Fruit fly (Drosophila melanogaster) whole organism, embryonic: ENCODE data around the gene Vha16-5.
A peak's percentile ranks its signal among the peaks of the same experiment; 100 is the strongest.

Experiments
- Bteb2 ChIP-seq: fragments of 200-800 bp; sonication (Bioruptor generic); optimal IDR thresholded peaks from 2 replicates; lab custom pipeline; 2016; ENCODE audit warnings: missing biosample characterization, missing genetic modification characterization
- C15 ChIP-seq: fragments of 200-800 bp; sonication (Bioruptor generic); IDR thresholded peaks from 3 replicates; pipeline ENCODE4 v1.3.6; 2022; ENCODE audit warnings: missing biosample characterization, missing genetic modification characterization
- CG10654 ChIP-seq: fragments of 200-800 bp; sonication (Bioruptor generic); optimal IDR thresholded peaks from 2 replicates; lab custom pipeline; 2016; ENCODE audit warnings: missing biosample characterization, missing genetic modification characterization
- CG10959 ChIP-seq: fragments of 200-800 bp; sonication (Bioruptor generic); IDR thresholded peaks from 2 replicates; pipeline ENCODE4 v1.3.6; 2022; ENCODE audit warnings: missing biosample characterization, missing genetic modification characterization
- CG11504 ChIP-seq: fragments of 200-800 bp; sonication (Bioruptor generic); optimal IDR thresholded peaks from 3 replicates; lab custom pipeline; 2019; ENCODE audit warnings: missing biosample characterization, mild to moderate bottlenecking, missing genetic modification characterization, moderate library complexity
- CG12219 ChIP-seq: fragments of 200-800 bp; sonication (Bioruptor generic); optimal IDR thresholded peaks from 3 replicates; lab custom pipeline; 2018; ENCODE audit warnings: missing biosample characterization, mild to moderate bottlenecking, missing genetic modification characterization
- CG13624 ChIP-seq: fragments of 200-800 bp; sonication (Bioruptor generic); optimal IDR thresholded peaks from 2 replicates; lab custom pipeline; 2016; ENCODE audit warnings: missing biosample characterization, missing genetic modification characterization
- CG15601 ChIP-seq: fragments of 200-800 bp; sonication (Bioruptor generic); optimal IDR thresholded peaks from 3 replicates; lab custom pipeline; 2019; ENCODE audit warnings: missing biosample characterization, mild to moderate bottlenecking, missing genetic modification characterization, moderate library complexity
- CG1603 ChIP-seq: fragments of 200-800 bp; sonication (Bioruptor generic); optimal IDR thresholded peaks from 2 replicates; lab custom pipeline; 2019; ENCODE audit warnings: missing biosample characterization, mild to moderate bottlenecking, missing genetic modification characterization, moderate library complexity
- CG16813 ChIP-seq: fragments of 200-800 bp; sonication (Bioruptor generic); IDR thresholded peaks from 3 replicates; pipeline ENCODE4 v1.3.6; 2022; ENCODE audit warnings: missing biosample characterization, missing genetic modification characterization; ENCODE audit not compliant: partially characterized antibody
- CG17328 ChIP-seq: fragments of 200-800 bp; sonication (Bioruptor generic); IDR thresholded peaks from 2 replicates; pipeline ENCODE4 v1.3.6; 2022; ENCODE audit warnings: missing biosample characterization, missing genetic modification characterization
- CG3065 ChIP-seq: fragments of 200-800 bp; sonication (Bioruptor generic); optimal IDR thresholded peaks from 2 replicates; lab custom pipeline; 2016; ENCODE audit warnings: missing biosample characterization, missing genetic modification characterization
- CG31224 ChIP-seq: fragments of 200-800 bp; sonication (Bioruptor generic); IDR thresholded peaks from 2 replicates; pipeline ENCODE4 v1.3.6; 2022; ENCODE audit warnings: missing biosample characterization, missing genetic modification characterization
- CG33213 ChIP-seq: fragments of 200-800 bp; sonication (Bioruptor generic); optimal IDR thresholded peaks from 3 replicates; lab custom pipeline; 2016; ENCODE audit warnings: missing biosample characterization, missing genetic modification characterization
- CG4424 ChIP-seq: fragments of 200-800 bp; sonication (Bioruptor generic); optimal IDR thresholded peaks from 3 replicates; lab custom pipeline; 2016; ENCODE audit warnings: missing biosample characterization, missing genetic modification characterization
- CG4730 ChIP-seq: fragments of 200-800 bp; sonication (Bioruptor generic); IDR thresholded peaks from 2 replicates; pipeline ENCODE4 v1.3.6; 2022; ENCODE audit warnings: missing biosample characterization, missing genetic modification characterization
- CG5245 ChIP-seq: fragments of 200-800 bp; sonication (Bioruptor generic); optimal IDR thresholded peaks from 3 replicates; lab custom pipeline; 2016; ENCODE audit warnings: missing biosample characterization, missing genetic modification characterization
- CG7987 ChIP-seq: fragments of 200-800 bp; sonication (Bioruptor generic); optimal IDR thresholded peaks from 2 replicates; lab custom pipeline; 2018; ENCODE audit warnings: missing biosample characterization, mild to moderate bottlenecking, missing genetic modification characterization, moderate library complexity
- CG8359 ChIP-seq: fragments of 200-800 bp; sonication (Bioruptor generic); optimal IDR thresholded peaks from 2 replicates; lab custom pipeline; 2017; ENCODE audit warnings: missing biosample characterization, mild to moderate bottlenecking, missing genetic modification characterization, borderline replicate concordance
- CG9437 ChIP-seq: fragments of 200-800 bp; sonication (Bioruptor generic); optimal IDR thresholded peaks from 2 replicates; lab custom pipeline; 2018; ENCODE audit warnings: missing biosample characterization, mild to moderate bottlenecking, missing genetic modification characterization
- Camta ChIP-seq: fragments of 200-800 bp; sonication (Bioruptor generic); optimal IDR thresholded peaks from 2 replicates; lab custom pipeline; 2016; ENCODE audit warnings: missing biosample characterization, missing genetic modification characterization
- E2f1 ChIP-seq: fragments of 200-800 bp; sonication (Bioruptor generic); IDR thresholded peaks from 2 replicates; pipeline ENCODE4 v1.3.6; 2022; ENCODE audit warnings: missing biosample characterization, missing genetic modification characterization
- Elba2 ChIP-seq: fragments of 200-800 bp; sonication (Bioruptor generic); optimal IDR thresholded peaks from 3 replicates; lab custom pipeline; 2016; ENCODE audit warnings: missing biosample characterization, missing genetic modification characterization
- Ets97D ChIP-seq: fragments of 200-800 bp; sonication (Bioruptor generic); optimal IDR thresholded peaks from 3 replicates; lab custom pipeline; 2016; ENCODE audit warnings: missing biosample characterization, missing genetic modification characterization
- HLH3B ChIP-seq: fragments of 200-800 bp; sonication (Bioruptor generic); IDR thresholded peaks from 2 replicates; pipeline ENCODE4 v1.3.6; 2022; ENCODE audit warnings: missing biosample characterization, missing genetic modification characterization
- HLH4C ChIP-seq: fragments of 200-800 bp; sonication (Bioruptor generic); IDR thresholded peaks from 3 replicates; pipeline ENCODE4 v1.3.6; 2022; ENCODE audit warnings: missing biosample characterization, missing genetic modification characterization; ENCODE audit not compliant: partially characterized antibody
- HLH54F ChIP-seq: fragments of 200-800 bp; sonication (Bioruptor generic); optimal IDR thresholded peaks from 3 replicates; lab custom pipeline; 2016; ENCODE audit warnings: missing biosample characterization, missing genetic modification characterization
- NC2β ChIP-seq: fragments of 200-800 bp; sonication (Bioruptor generic); optimal IDR thresholded peaks from 2 replicates; lab custom pipeline; 2016; ENCODE audit warnings: missing biosample characterization, missing genetic modification characterization
- NK7.1 ChIP-seq: fragments of 200-800 bp; sonication (Bioruptor generic); optimal IDR thresholded peaks from 3 replicates; lab custom pipeline; 2016; ENCODE audit warnings: missing biosample characterization, missing genetic modification characterization
- Neu2 ChIP-seq: fragments of 200-800 bp; sonication (Bioruptor generic); optimal IDR thresholded peaks from 3 replicates; lab custom pipeline; 2016; ENCODE audit warnings: missing biosample characterization, missing genetic modification characterization, borderline replicate concordance
- Ravus ChIP-seq: fragments of 200-800 bp; sonication (Bioruptor generic); IDR thresholded peaks from 2 replicates; pipeline ENCODE4 v1.3.6; 2022; ENCODE audit warnings: missing biosample characterization, missing genetic modification characterization
- Taf1 ChIP-seq: fragments of 200-800 bp; sonication (Bioruptor generic); IDR thresholded peaks from 2 replicates; pipeline ENCODE4 v1.3.6; 2022; ENCODE audit warnings: missing biosample characterization, missing genetic modification characterization
- Trl ChIP-seq, 3 experiments: fragments of >200 bp in 2 of 3; fragments of 200-800 bp in 1 of 3; sonication (Bioruptor generic) in 1 of 3; optimal IDR thresholded peaks; 2 replicates in 1 of 3; 3 replicates in 2 of 3; lab custom pipeline; 2016 to 2017; ENCODE audit warnings: missing biosample characterization in 1 of 3, missing genetic modification characterization in 1 of 3
- Vsx1 ChIP-seq: fragments of 200-800 bp; sonication (Bioruptor generic); optimal IDR thresholded peaks from 2 replicates; lab custom pipeline; 2017; ENCODE audit warnings: missing biosample characterization, mild to moderate bottlenecking, missing genetic modification characterization, missing genetic modification reagents
- bcd ChIP-seq: fragments of 200-800 bp; sonication (Bioruptor generic); optimal IDR thresholded peaks from 2 replicates; lab custom pipeline; 2017; ENCODE audit warnings: missing biosample characterization, mild to moderate bottlenecking, missing genetic modification characterization
- dpn ChIP-seq, 2 experiments: fragments of 200-800 bp; sonication (Bioruptor generic); optimal IDR thresholded peaks; 3 replicates each; lab custom pipeline; 2016; ENCODE audit warnings: missing biosample characterization in 2 of 2, missing genetic modification characterization in 2 of 2
- emc ChIP-seq: fragments of 200-800 bp; sonication (Bioruptor generic); optimal IDR thresholded peaks from 2 replicates; lab custom pipeline; 2016; ENCODE audit warnings: missing biosample characterization, missing genetic modification characterization
- gcm2 ChIP-seq: fragments of 200-800 bp; sonication (Bioruptor generic); optimal IDR thresholded peaks from 2 replicates; lab custom pipeline; 2016; ENCODE audit warnings: missing biosample characterization, missing genetic modification characterization
- gsb ChIP-seq: fragments of 200-800 bp; sonication (Bioruptor generic); IDR thresholded peaks from 2 replicates; pipeline ENCODE4 v1.3.6; 2022; ENCODE audit warnings: missing biosample characterization, missing genetic modification characterization
- insv ChIP-seq, 2 experiments: fragments of 200-800 bp; sonication (Bioruptor generic); optimal IDR thresholded peaks; 3 replicates each; lab custom pipeline; 2016 to 2018; ENCODE audit warnings: missing biosample characterization in 2 of 2, missing genetic modification characterization in 2 of 2
- jumu ChIP-seq: fragments of 200-800 bp; sonication (Bioruptor generic); optimal IDR thresholded peaks from 3 replicates; lab custom pipeline; 2016; ENCODE audit warnings: missing biosample characterization, missing genetic modification characterization
- knrl ChIP-seq: fragments of 200-800 bp; sonication (Bioruptor generic); IDR thresholded peaks from 3 replicates; pipeline ENCODE4 v1.3.6; 2022; ENCODE audit warnings: missing biosample characterization, missing genetic modification characterization; ENCODE audit not compliant: partially characterized antibody
- pho ChIP-seq: fragments of 200-800 bp; sonication (Bioruptor generic); optimal IDR thresholded peaks from 2 replicates; lab custom pipeline; 2016; ENCODE audit warnings: missing biosample characterization, missing genetic modification characterization
- psq ChIP-seq: fragments of 200-800 bp; sonication (Bioruptor generic); optimal IDR thresholded peaks from 2 replicates; lab custom pipeline; 2017; ENCODE audit warnings: missing biosample characterization, missing genetic modification characterization
- pzg ChIP-seq: fragments of 200-800 bp; sonication (Bioruptor generic); optimal IDR thresholded peaks from 3 replicates; lab custom pipeline; 2018; ENCODE audit warnings: missing biosample characterization, mild to moderate bottlenecking, missing genetic modification characterization, moderate library complexity
- ro ChIP-seq: fragments of 200-800 bp; sonication (Bioruptor generic); IDR thresholded peaks from 2 replicates; pipeline ENCODE4 v1.3.6; 2022; ENCODE audit warnings: missing biosample characterization, missing genetic modification characterization
- sens-2 ChIP-seq: fragments of 200-800 bp; sonication (Bioruptor generic); IDR thresholded peaks from 2 replicates; pipeline ENCODE4 v1.3.6; 2022; ENCODE audit warnings: missing biosample characterization, missing genetic modification characterization
- sim ChIP-seq: fragments of 200-800 bp; sonication (Bioruptor generic); IDR thresholded peaks from 2 replicates; pipeline ENCODE4 v1.3.6; 2022; ENCODE audit warnings: missing biosample characterization, missing genetic modification characterization
- sr ChIP-seq: fragments of 200-800 bp; sonication (Bioruptor generic); IDR thresholded peaks from 3 replicates; pipeline ENCODE4 v1.3.6; 2022; ENCODE audit warnings: missing biosample characterization, missing genetic modification characterization
- tio ChIP-seq: fragments of 200-800 bp; sonication (Bioruptor generic); optimal IDR thresholded peaks from 2 replicates; lab custom pipeline; 2017; ENCODE audit warnings: missing biosample characterization, missing genetic modification characterization, inconsistent platforms
- wek ChIP-seq: fragments of 200-800 bp; sonication (Bioruptor generic); optimal IDR thresholded peaks from 3 replicates; lab custom pipeline; 2018; ENCODE audit warnings: missing biosample characterization, mild to moderate bottlenecking, missing genetic modification characterization, moderate library complexity
- z ChIP-seq: fragments of 200-800 bp; sonication (Bioruptor generic); IDR thresholded peaks from 3 replicates; pipeline ENCODE4 v1.3.6; 2022; ENCODE audit warnings: missing biosample characterization, missing genetic modification characterization

Vha16-5 gene

dm6 chr2L:10728751-10729150, 8.1 kb downstream of the Vha16-5 start, which contains the start of gene CG6443 (continued):
- TF ChIP-seq bcd (GFP tag; lab: Kevin White, UChicago) (no peak), sim (no peak), CG4730 (no peak), Ravus (no peak), CG3065 (GFP tag; lab: Kevin White, UChicago) (no peak), NC2β (GFP tag; lab: Kevin White, UChicago) (no peak), CG10654 (no peak), CG15601 (tag; lab: Kevin White, UChicago) (peak; percentile 16), CG16813 (GFP tag; lab: Robert Waterston, UW) (peak; percentile 74), Ets97D (peak; percentile 31), CG31224 (GFP tag; lab: Robert Waterston, UW) (no peak), CG7987 (no peak), pzg (GFP tag; lab: Kevin White, UChicago) (peak; percentile 73), gsb (GFP tag; lab: Robert Waterston, UW) (no peak), Trl (optimal IDR thresholded peaks at IDR 0.05; lab: Kevin White, UChicago) (no peak), Trl (GFP tag; optimal IDR thresholded peaks at IDR 0.05; lab: Kevin White, UChicago) (no peak), emc (GFP tag; lab: Kevin White, UChicago) (no peak), Vsx1 (no peak), HLH4C (GFP tag; lab: Robert Waterston, UW) (peak; percentile 65), CG9437 (no peak), CG5245 (GFP tag; lab: Kevin White, UChicago) (no peak), insv (GFP tag; optimal IDR thresholded peaks at IDR 0.05; lab: Kevin White, UChicago) (no peak), HLH54F (GFP tag; lab: Kevin White, UChicago) (no peak), z (no peak), CG12219 (GFP tag; lab: Kevin White, UChicago) (no peak), CG13624 (no peak), knrl (GFP tag; lab: Robert Waterston, UW) (peak; percentile 63), wek (GFP tag; lab: Kevin White, UChicago) (no peak), CG17328 (GFP tag; lab: Robert Waterston, UW) (no peak), jumu (GFP tag; lab: Kevin White, UChicago) (no peak), CG1603 (peak; percentile 27), Camta (no peak), Neu2 (GFP tag; lab: Kevin White, UChicago) (no peak), psq (GFP tag; lab: Kevin White, UChicago) (no peak), CG11504 (tag; lab: Kevin White, UChicago) (no peak), NK7.1 (no peak), Elba2 (GFP tag; lab: Kevin White, UChicago) (no peak), Taf1 (GFP tag; lab: Robert Waterston, UW) (no peak), tio (GFP tag; lab: Kevin White, UChicago) (no peak), gcm2 (GFP tag; lab: Kevin White, UChicago) (no peak), Bteb2 (GFP tag; lab: Kevin White, UChicago) (no peak), ro (GFP tag; lab: Robert Waterston, UW) (no peak), HLH3B (GFP tag; lab: Robert Waterston, UW) (no peak), CG33213 (GFP tag; lab: Kevin White, UChicago) (no peak), CG4424 (no peak), sens-2 (GFP tag; lab: Robert Waterston, UW) (no peak), CG8359 (GFP tag; lab: Kevin White, UChicago) (no peak), dpn (GFP tag; optimal IDR thresholded peaks at IDR 0.05; lab: Kevin White, UChicago) (no peak), pho (GFP tag; lab: Kevin White, UChicago) (no peak), CG10959 (GFP tag; lab: Robert Waterston, UW) (no peak), E2f1 (no peak), C15 (GFP tag; lab: Robert Waterston, UW) (no peak), sr (GFP tag; lab: Robert Waterston, UW) (no peak)
